Worm (Caenorhabditis elegans): ENCODE data around the gene F56D6.19.

ce11 chrIV:3963498-3963897 is 48.9 kb downstream of the F56D6.19 start:
- TF ChIP-seq pes-1 (GFP tag; IDR thresholded peaks at IDR 0.05) = no peak
- no peak for TF ChIP-seq tra-4 (tag; optimal IDR thresholded peaks at IDR 0.05)
- TF ChIP-seq hmbx-1 (tag; optimal IDR thresholded peaks at IDR 0.05) = no peak
- TF ChIP-seq ama-1 (optimal IDR thresholded peaks at IDR 0.05) = no peak
- no peak for TF ChIP-seq flt-1 (GFP tag; IDR thresholded peaks at IDR 0.05)
- TF ChIP-seq scrt-1 (GFP tag; IDR thresholded peaks at IDR 0.05) = no peak
- TF ChIP-seq tbx-11 (GFP tag; IDR thresholded peaks at IDR 0.05) = no peak
- TF ChIP-seq aly-1 (tag; optimal IDR thresholded peaks at IDR 0.05) = no peak
- no peak for TF ChIP-seq hnd-1 (tag; optimal IDR thresholded peaks at IDR 0.05)
- no peak for TF ChIP-seq sea-1 (GFP tag; conservative IDR thresholded peaks at IDR 0.05)
